Fruit fly (Drosophila melanogaster): ENCODE measurements around the gene CG33644.

Gene CG33644

dm6 chr2L:13514945-13515687, 16.8 kb upstream of the CG33644 start (continued):
- TF ChIP-seq CG7928 (GFP tag; optimal IDR thresholded peaks at IDR 0.05) (no peak), chm (GFP tag; IDR thresholded peaks at IDR 0.05) (no peak), CG32532 (GFP tag; IDR thresholded peaks at IDR 0.05) (peak; percentile 85), CG11696 (GFP tag; IDR thresholded peaks at IDR 0.05) (peak; percentile 61), CG2120 (GFP tag; optimal IDR thresholded peaks at IDR 0.05) (peak; percentile 65), H2.0 (GFP tag; IDR thresholded peaks at IDR 0.05) (peak; percentile 67), CG18011 (GFP tag; optimal IDR thresholded peaks at IDR 0.05) (no peak), Hr3 (GFP tag; optimal IDR thresholded peaks at IDR 0.05) (peak; percentile 49), CG9932 (GFP tag; IDR thresholded peaks at IDR 0.05) (peak; percentile 17; the same call in 1 of the 2 replicates), CG12769 (tag; optimal IDR thresholded peaks at IDR 0.05) (no peak), CG8388 (GFP tag; optimal IDR thresholded peaks at IDR 0.05) (peak; percentile 63), CG30020 (tag; optimal IDR thresholded peaks at IDR 0.05) (no peak), ap (GFP tag; IDR thresholded peaks at IDR 0.05) (peak; percentile 62), Aef1 (GFP tag; IDR thresholded peaks at IDR 0.05) (peak; percentile 81), CG14965 (GFP tag; optimal IDR thresholded peaks at IDR 0.05; ENCODE audit: borderline replicate concordance) (peak; percentile 57), CG11504 (tag; optimal IDR thresholded peaks at IDR 0.05) (peak; percentile 90), Max (GFP tag; optimal IDR thresholded peaks at IDR 0.05) (peak; percentile 60), CG6813 (GFP tag; optimal IDR thresholded peaks at IDR 0.05) (peak; percentile 55), Jarid2 (GFP tag; optimal IDR thresholded peaks at IDR 0.05) (peak; percentile 4), slou (GFP tag; optimal IDR thresholded peaks at IDR 0.05) (peak; percentile 77), Dp (GFP tag; optimal IDR thresholded peaks at IDR 0.05) (no peak), cg (GFP tag; optimal IDR thresholded peaks at IDR 0.05) (no peak), Pdp1 (GFP tag; optimal IDR thresholded peaks at IDR 0.05) (peak; percentile 62 to 86), Sox102F (GFP tag; optimal IDR thresholded peaks at IDR 0.05) (peak; percentile 73), CG13775 (GFP tag; optimal IDR thresholded peaks at IDR 0.05) (peak; percentile 26), Fer1 (GFP tag; optimal IDR thresholded peaks at IDR 0.05) (peak; percentile 62), Fer3 (tag; optimal IDR thresholded peaks at IDR 0.05) (peak; percentile 84), CG3838 (GFP tag; optimal IDR thresholded peaks at IDR 0.05) (no peak), Eip74EF (GFP tag; optimal IDR thresholded peaks at IDR 0.05) (peak in 1 of 2 experiments; percentile 70), CG10274 (GFP tag; optimal IDR thresholded peaks at IDR 0.05) (peak; percentile 50), Sry-β (GFP tag; optimal IDR thresholded peaks at IDR 0.05) (no peak), CG8924 (tag; optimal IDR thresholded peaks at IDR 0.05) (peak; percentile 45), CG1529 (GFP tag; optimal IDR thresholded peaks at IDR 0.05) (no peak), dati (GFP tag; IDR thresholded peaks at IDR 0.05) (peak; percentile 52), nerfin-2 (GFP tag; IDR thresholded peaks at IDR 0.05; ENCODE audit: partially characterized antibody) (no peak), Kr (GFP tag; optimal IDR thresholded peaks at IDR 0.05) (no peak), CG12071 (GFP tag; optimal IDR thresholded peaks at IDR 0.05) (peak; percentile 80), Gsc (GFP tag; IDR thresholded peaks at IDR 0.05) (peak; percentile 51), CG3163 (GFP tag; optimal IDR thresholded peaks at IDR 0.05) (peak; percentile 62), ase (GFP tag; IDR thresholded peaks at IDR 0.05) (peak; percentile 72), CG1792 (GFP tag; optimal IDR thresholded peaks at IDR 0.05) (peak; percentile 83), CG12104 (GFP tag; optimal IDR thresholded peaks at IDR 0.05) (peak; percentile 76), PHDP (tag; optimal IDR thresholded peaks at IDR 0.05) (peak; percentile 61), Myb (GFP tag; optimal IDR thresholded peaks at IDR 0.05) (peak; percentile 55), GATAe (GFP tag; conservative IDR thresholded peaks at IDR 0.05) (peak; percentile 17; the same call in 1 of the 2 replicates), Dll (GFP tag; IDR thresholded peaks at IDR 0.05; ENCODE audit: partially characterized antibody) (no peak), hkb (optimal IDR thresholded peaks at IDR 0.05) (no peak), hkb (GFP tag; IDR thresholded peaks at IDR 0.05) (peak; percentile 88), pum (GFP tag; optimal IDR thresholded peaks at IDR 0.05) (peak; percentile 54)

Measured in whole organism, embryonic.